Fruit fly (Drosophila melanogaster): ENCODE data around the gene CG8526.

dm6 chr3R:9812447-9812846, 11.4 kb downstream of the CG8526 start, which contains the start of gene CG8534:
- no peak for TF ChIP-seq svp (GFP tag)
- TF ChIP-seq Hr38 (GFP tag; optimal IDR thresholded peaks at IDR 0.05): no peak
- TF ChIP-seq Sox14 (GFP tag; optimal IDR thresholded peaks at IDR 0.05): no peak
- TF ChIP-seq CG7368 (GFP tag; optimal IDR thresholded peaks at IDR 0.05): no peak
- TF ChIP-seq CG6808 (GFP tag; optimal IDR thresholded peaks at IDR 0.05): no peak
- TF ChIP-seq CG34406 (GFP tag; optimal IDR thresholded peaks at IDR 0.05): no peak
- TF ChIP-seq Sox15 (GFP tag; optimal IDR thresholded peaks at IDR 0.05): no peak
- no peak for TF ChIP-seq CG11902 (GFP tag; optimal IDR thresholded peaks at IDR 0.05)
- no peak for TF ChIP-seq Gug (GFP tag; IDR thresholded peaks at IDR 0.05)
- TF ChIP-seq CG10669 (GFP tag; optimal IDR thresholded peaks at IDR 0.05): no peak
- TF ChIP-seq fkh (GFP tag; optimal IDR thresholded peaks at IDR 0.05): no peak
- no peak for TF ChIP-seq Hr4 (GFP tag; optimal IDR thresholded peaks at IDR 0.05)
